Fruit fly (Drosophila melanogaster): Measurements from ENCODE around the gene CG32457.

DNA sequence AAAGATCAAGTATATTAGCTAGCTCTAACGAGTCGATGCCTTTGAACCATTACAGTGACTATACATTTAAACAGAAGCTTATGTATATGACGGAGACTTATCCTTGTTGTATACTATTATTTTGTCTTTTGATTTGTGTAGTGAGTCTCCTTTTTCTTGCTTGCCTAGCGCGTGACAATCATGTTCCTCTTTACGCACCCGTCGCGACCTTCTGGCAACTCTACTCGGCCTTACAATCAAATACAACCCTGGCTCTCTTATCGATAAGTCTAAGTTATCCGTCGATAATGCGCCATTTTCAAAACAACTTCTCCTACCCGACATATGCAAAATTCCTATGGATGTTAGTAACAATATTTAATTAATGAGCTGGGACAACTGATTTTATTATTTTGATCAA is 28.2 kb downstream of the CG32457 start:
- TF ChIP-seq ewg (GFP tag; optimal IDR thresholded peaks at IDR 0.05) (no peak), B-H1 (GFP tag; IDR thresholded peaks at IDR 0.05) (no peak), CG7745 (tag; optimal IDR thresholded peaks at IDR 0.05) (no peak), CG9932 (GFP tag; IDR thresholded peaks at IDR 0.05) (no peak), Sox102F (GFP tag; optimal IDR thresholded peaks at IDR 0.05) (no peak), NfI (GFP tag; optimal IDR thresholded peaks at IDR 0.05) (no peak), CG8478 (optimal IDR thresholded peaks at IDR 0.05) (no peak), tna (GFP tag; IDR thresholded peaks at IDR 0.05; ENCODE audit: partially characterized antibody) (no peak), CG13424 (tag; optimal IDR thresholded peaks at IDR 0.05) (no peak), CG10462 (GFP tag; optimal IDR thresholded peaks at IDR 0.05) (no peak)
